Worm (Caenorhabditis elegans): ENCODE results near the gene tomm-20.

tomm-20 gene

ce11 chrV:12300166-12300565, 43.1 kb downstream of the tomm-20 start (continued):
- TF ChIP-seq nhr-6 (tag; optimal IDR thresholded peaks at IDR 0.05), result no peak
- TF ChIP-seq nhr-10 (tag; optimal IDR thresholded peaks at IDR 0.05), result no peak
- TF ChIP-seq mab-5 (tag; optimal IDR thresholded peaks at IDR 0.05), result no peak
- TF ChIP-seq ztf-11 (tag; optimal IDR thresholded peaks at IDR 0.05), result no peak
- TF ChIP-seq nhr-25 (tag; optimal IDR thresholded peaks at IDR 0.05), result peak; percentile 88
- peak; percentile 84 for TF ChIP-seq blmp-1 (tag; optimal IDR thresholded peaks at IDR 0.05; ENCODE audit: insufficient read depth)
- no peak for TF ChIP-seq nhr-12 (tag; optimal IDR thresholded peaks at IDR 0.05)
- no peak for TF ChIP-seq ceh-82 (tag; optimal IDR thresholded peaks at IDR 0.05)
- TF ChIP-seq lin-13 (GFP tag; optimal IDR thresholded peaks at IDR 0.05), result no peak
- TF ChIP-seq snpc-4 (tag; optimal IDR thresholded peaks at IDR 0.05), result peak; percentile 1
- peak; percentile 86 for TF ChIP-seq sma-3 (GFP tag; optimal IDR thresholded peaks at IDR 0.05)

ce11 chrV:12299244-12299766, 44.0 kb downstream of the tomm-20 start:
- TF ChIP-seq elt-1 (tag; optimal IDR thresholded peaks at IDR 0.05), result no peak
- peak; percentile 66 for TF ChIP-seq sma-9 (GFP tag; optimal IDR thresholded peaks at IDR 0.05)
- no peak for TF ChIP-seq sma-9 (tag; optimal IDR thresholded peaks at IDR 0.05)
- TF ChIP-seq blmp-1 (tag; optimal IDR thresholded peaks at IDR 0.05; ENCODE audit: insufficient read depth), result peak; percentile 20
- TF ChIP-seq sma-3 (GFP tag; optimal IDR thresholded peaks at IDR 0.05), result peak; percentile 40

ce11 chrV:12298184-12298583, 45.1 kb downstream of the tomm-20 start:
- TF ChIP-seq sma-3 (GFP tag; optimal IDR thresholded peaks at IDR 0.05) (peak; percentile 12), fos-1 (tag; optimal IDR thresholded peaks at IDR 0.05) (peak; percentile 92), ceh-16 (tag; optimal IDR thresholded peaks at IDR 0.05) (no peak), crh-2 (tag; optimal IDR thresholded peaks at IDR 0.05) (peak; percentile 51), sma-9 (GFP tag; optimal IDR thresholded peaks at IDR 0.05) (peak; percentile 84), sma-9 (tag; optimal IDR thresholded peaks at IDR 0.05) (no peak)

- TF ChIP-seq sma-3 (GFP tag; optimal IDR thresholded peaks at IDR 0.05) (no peak), F13H6.1 (tag; optimal IDR thresholded peaks at IDR 0.05) (no peak), lsy-2 (tag; optimal IDR thresholded peaks at IDR 0.05) (peak in 1 of 2 experiments; percentile 25)
These were observed 46.5 kb downstream of the tomm-20 start for ce11 chrV:12296794-12297193.

ce11 chrV:12296122-12296521, 47.1 kb downstream of the tomm-20 start:
- TF ChIP-seq dmd-4 (tag; optimal IDR thresholded peaks at IDR 0.05) (no peak), nhr-23 (tag; optimal IDR thresholded peaks at IDR 0.05) (no peak), F13H6.1 (tag; optimal IDR thresholded peaks at IDR 0.05) (no peak), lin-13 (GFP tag; optimal IDR thresholded peaks at IDR 0.05) (no peak), fos-1 (tag; optimal IDR thresholded peaks at IDR 0.05) (peak; percentile 3), gmeb-1 (tag; optimal IDR thresholded peaks at IDR 0.05) (peak; percentile 22), ZK546.5 (tag; optimal IDR thresholded peaks at IDR 0.05) (no peak)

ce11 chrV:12295520-12295919, 47.7 kb downstream of the tomm-20 start:
- TF ChIP-seq nhr-129 (tag; optimal IDR thresholded peaks at IDR 0.05) (peak; percentile 21), dmd-4 (tag; optimal IDR thresholded peaks at IDR 0.05) (no peak), ceh-82 (tag; optimal IDR thresholded peaks at IDR 0.05) (no peak), nhr-77 (tag; optimal IDR thresholded peaks at IDR 0.05) (no peak), nhr-25 (tag; optimal IDR thresholded peaks at IDR 0.05) (peak; percentile 47), crh-2 (tag; optimal IDR thresholded peaks at IDR 0.05) (peak; percentile 16), blmp-1 (tag; optimal IDR thresholded peaks at IDR 0.05; ENCODE audit: insufficient read depth) (peak; percentile 26), sma-3 (GFP tag; optimal IDR thresholded peaks at IDR 0.05) (no peak), elt-1 (tag; optimal IDR thresholded peaks at IDR 0.05) (peak; percentile 73), sma-9 (GFP tag; optimal IDR thresholded peaks at IDR 0.05) (peak; percentile 72), sma-9 (tag; optimal IDR thresholded peaks at IDR 0.05) (no peak), skn-1 (tag; optimal IDR thresholded peaks at IDR 0.05) (no peak), mdl-1 (tag; optimal IDR thresholded peaks at IDR 0.05) (no peak), snpc-4 (tag; optimal IDR thresholded peaks at IDR 0.05) (no peak)

- TF ChIP-seq sma-9 (GFP tag; optimal IDR thresholded peaks at IDR 0.05) (peak; percentile 19), sma-9 (tag; optimal IDR thresholded peaks at IDR 0.05) (no peak), sem-4 (tag; optimal IDR thresholded peaks at IDR 0.05) (peak; percentile 14), nhr-11 (tag; optimal IDR thresholded peaks at IDR 0.05) (no peak), nhr-21 (tag; optimal IDR thresholded peaks at IDR 0.05) (peak; percentile 75), unc-62 (GFP tag; optimal IDR thresholded peaks at IDR 0.05) (no peak), fos-1 (tag; optimal IDR thresholded peaks at IDR 0.05) (no peak), nhr-10 (tag; optimal IDR thresholded peaks at IDR 0.05) (no peak), nhr-25 (tag; optimal IDR thresholded peaks at IDR 0.05) (no peak), C34F6.9 (tag; optimal IDR thresholded peaks at IDR 0.05) (no peak), nhr-23 (tag; optimal IDR thresholded peaks at IDR 0.05) (no peak), gmeb-1 (tag; optimal IDR thresholded peaks at IDR 0.05) (no peak), ceh-16 (tag; optimal IDR thresholded peaks at IDR 0.05) (no peak), lin-11 (tag; optimal IDR thresholded peaks at IDR 0.05) (no peak), dmd-4 (tag; optimal IDR thresholded peaks at IDR 0.05) (no peak), R02D3.7 (tag; optimal IDR thresholded peaks at IDR 0.05) (no peak)
These were observed 48.3 kb downstream of the tomm-20 start for ce11 chrV:12295015-12295414.

Data from whole organism, L2 larva.